Worm (Caenorhabditis elegans) whole organism, L1 larva: ENCODE measurements around the gene egl-9.
A peak's percentile ranks its signal among the peaks of the same experiment; 100 is the strongest.

Source experiments
- C16A3.4 ChIP-seq: fragments of 150-350 bp; optimal IDR thresholded peaks from 2 replicates; lab custom pipeline; 2014; ENCODE audit warnings: missing biosample characterization, missing genetic modification characterization
- Y116A8C.19 ChIP-seq: sonication (generic microtip); optimal IDR thresholded peaks from 2 replicates; lab custom pipeline; 2016; ENCODE audit warnings: missing compliant biosample characterization, missing genetic modification characterization, borderline replicate concordance
- blmp-1 ChIP-seq: fragments of 150-350 bp; optimal IDR thresholded peaks from 2 replicates; lab custom pipeline; 2014; ENCODE audit warnings: missing biosample characterization, missing genetic modification characterization
- ceh-88 ChIP-seq: fragments of 200-800 bp; sonication (Bioruptor generic); IDR thresholded peaks from 2 replicates; pipeline ENCODE4 v1.3.6; 2022; ENCODE audit warnings: missing genetic modification characterization, missing compliant biosample characterization
- ceh-90 ChIP-seq: sonication (generic microtip); optimal IDR thresholded peaks from 2 replicates; lab custom pipeline; 2016; ENCODE audit warnings: missing genetic modification characterization, missing compliant biosample characterization
- ces-1 ChIP-seq: fragments of 150-350 bp; optimal IDR thresholded peaks from 2 replicates; lab custom pipeline; 2014; ENCODE audit warnings: missing biosample characterization, missing genetic modification reagents, missing genetic modification characterization
- dpl-1 ChIP-seq, 3 experiments: fragments of 150-350 bp in 2 of 3; sonication (generic microtip) in 1 of 3; optimal IDR thresholded peaks; 2 replicates each; lab custom pipeline; 2014 to 2017; ENCODE audit warnings: missing biosample characterization in 3 of 3, missing genetic modification characterization in 3 of 3, missing genetic modification reagents in 3 of 3
- dsc-1 ChIP-seq: sonication (generic microtip); optimal IDR thresholded peaks from 2 replicates; lab custom pipeline; 2016; ENCODE audit warnings: mild to moderate bottlenecking, missing genetic modification characterization, missing compliant biosample characterization
- efl-1 ChIP-seq, 4 experiments: fragments of 150-350 bp; optimal IDR thresholded peaks in 3 of 4; peaks in 1 of 4; 1 replicate in 1 of 4; 2 replicates in 3 of 4; lab custom pipeline; 2014; ENCODE audit warnings: missing biosample characterization in 2 of 4, missing genetic modification characterization in 2 of 4, missing genetic modification reagents in 2 of 4
- efl-3 ChIP-seq: fragments of 200-800 bp; sonication (Bioruptor generic); optimal IDR thresholded peaks from 2 replicates; lab custom pipeline; 2018; ENCODE audit warnings: mild to moderate bottlenecking, missing genetic modification characterization, missing compliant biosample characterization
- elt-3 ChIP-seq, 6 experiments: fragments of 150-350 bp in 1 of 6; sonication (generic microtip); optimal IDR thresholded peaks; 2 replicates each; lab custom pipeline; 2017 to 2018; ENCODE audit warnings: missing biosample characterization in 6 of 6, missing genetic modification characterization in 6 of 6, inconsistent platforms in 1 of 6
- fkh-10 ChIP-seq: sonication (generic microtip); optimal IDR thresholded peaks from 2 replicates; lab custom pipeline; 2017; ENCODE audit warnings: missing biosample characterization, missing genetic modification reagents, missing genetic modification characterization
- fkh-4 ChIP-seq: sonication (generic microtip); optimal IDR thresholded peaks from 2 replicates; lab custom pipeline; 2016; ENCODE audit warnings: missing compliant biosample characterization, missing genetic modification characterization, borderline replicate concordance
- fkh-8 ChIP-seq: sonication (generic microtip); optimal IDR thresholded peaks from 2 replicates; lab custom pipeline; 2016; ENCODE audit warnings: mild to moderate bottlenecking, missing genetic modification characterization, missing compliant biosample characterization
- fos-1 ChIP-seq: fragments of 150-350 bp; optimal IDR thresholded peaks from 2 replicates; lab custom pipeline; 2014; ENCODE audit warnings: missing biosample characterization, missing genetic modification characterization
- grh-1 ChIP-seq: fragments of 200-800 bp; sonication (Bioruptor generic); IDR thresholded peaks from 2 replicates; pipeline ENCODE4 v1.3.6; 2022; ENCODE audit warnings: missing genetic modification reagents, missing genetic modification characterization, missing compliant biosample characterization
- hlh-17 ChIP-seq: fragments of 200-800 bp; sonication (Bioruptor generic); optimal IDR thresholded peaks from 2 replicates; lab custom pipeline; 2018; ENCODE audit warnings: missing genetic modification characterization, mild to moderate bottlenecking, missing compliant biosample characterization, moderate library complexity, borderline replicate concordance
- hpl-2 ChIP-seq: fragments of 150-350 bp; optimal IDR thresholded peaks from 2 replicates; lab custom pipeline; 2014; ENCODE audit warnings: missing biosample characterization, missing genetic modification reagents, missing genetic modification characterization
- irx-1 ChIP-seq: sonication (generic microtip); optimal IDR thresholded peaks from 2 replicates; lab custom pipeline; 2016; ENCODE audit warnings: missing genetic modification characterization, missing compliant biosample characterization
- isw-1 ChIP-seq: fragments of 200-800 bp; sonication (Bioruptor generic); IDR thresholded peaks from 2 replicates; pipeline ENCODE4 v1.3.6; 2022; ENCODE audit warnings: missing genetic modification characterization, missing compliant biosample characterization
- jun-1 ChIP-seq: fragments of 150-350 bp; optimal IDR thresholded peaks from 2 replicates; lab custom pipeline; 2014; ENCODE audit warnings: missing biosample characterization, missing genetic modification reagents, missing genetic modification characterization
- lin-14 ChIP-seq: fragments of 200-800 bp; sonication (Bioruptor generic); optimal IDR thresholded peaks from 2 replicates; lab custom pipeline; 2018; ENCODE audit warnings: mild to moderate bottlenecking, missing genetic modification characterization, moderate library complexity, missing compliant biosample characterization
- lin-15B ChIP-seq: fragments of 150-350 bp; sonication (generic microtip); optimal IDR thresholded peaks from 3 replicates; lab custom pipeline; 2014; ENCODE audit warnings: missing biosample characterization, missing genetic modification characterization
- lin-39 ChIP-seq: fragments of 150-350 bp; optimal IDR thresholded peaks from 2 replicates; lab custom pipeline; 2014; ENCODE audit warnings: missing biosample characterization, missing genetic modification reagents, missing genetic modification characterization
- lsy-2 ChIP-seq, 2 experiments: fragments of 150-350 bp; optimal IDR thresholded peaks; 2 replicates each; lab custom pipeline; 2014; ENCODE audit warnings: missing biosample characterization in 2 of 2, missing genetic modification characterization in 2 of 2
- mab-9 ChIP-seq: fragments of 200-800 bp; sonication (Bioruptor generic); IDR thresholded peaks from 2 replicates; pipeline ENCODE4 v1.3.6; 2022; ENCODE audit warnings: missing genetic modification reagents, missing genetic modification characterization, missing compliant biosample characterization
- mep-1 ChIP-seq: fragments of 150-350 bp; optimal IDR thresholded peaks from 2 replicates; lab custom pipeline; 2014; ENCODE audit warnings: missing biosample characterization, missing genetic modification characterization
- nhr-11 ChIP-seq: fragments of 150-350 bp; optimal IDR thresholded peaks from 2 replicates; lab custom pipeline; 2014; ENCODE audit warnings: missing biosample characterization, missing genetic modification characterization
- nhr-237 ChIP-seq: fragments of 150-350 bp; optimal IDR thresholded peaks from 2 replicates; lab custom pipeline; 2014; ENCODE audit warnings: missing biosample characterization, missing genetic modification characterization
- nhr-28 ChIP-seq: fragments of 150-350 bp; optimal IDR thresholded peaks from 2 replicates; lab custom pipeline; 2014; ENCODE audit warnings: missing biosample characterization, missing genetic modification characterization
- nhr-77 ChIP-seq: fragments of 150-350 bp; optimal IDR thresholded peaks from 2 replicates; lab custom pipeline; 2014; ENCODE audit warnings: missing biosample characterization, missing genetic modification characterization
- nhr-90 ChIP-seq: sonication (generic microtip); optimal IDR thresholded peaks from 2 replicates; lab custom pipeline; 2016; ENCODE audit warnings: mild to moderate bottlenecking, missing genetic modification characterization, missing compliant biosample characterization; ENCODE audit not compliant: poor library complexity
- pag-3 ChIP-seq: sonication (generic microtip); optimal IDR thresholded peaks from 2 replicates; lab custom pipeline; 2017; ENCODE audit warnings: missing genetic modification characterization, mild to moderate bottlenecking, missing compliant biosample characterization, antibody characterized with exemption, borderline replicate concordance; ENCODE audit not compliant: insufficient read depth
- pqm-1 ChIP-seq: sonication (generic microtip); optimal IDR thresholded peaks from 3 replicates; lab custom pipeline; 2017; ENCODE audit warnings: missing biosample characterization, missing genetic modification characterization
- skn-1 ChIP-seq: fragments of 150-350 bp; optimal IDR thresholded peaks from 2 replicates; lab custom pipeline; 2014; ENCODE audit warnings: missing biosample characterization, missing genetic modification characterization
- snpc-4 ChIP-seq: fragments of 150-350 bp; optimal IDR thresholded peaks from 2 replicates; lab custom pipeline; 2014; ENCODE audit warnings: missing biosample characterization, missing genetic modification characterization
- snu-23 ChIP-seq: sonication (generic microtip); optimal IDR thresholded peaks from 2 replicates; lab custom pipeline; 2016; ENCODE audit warnings: missing genetic modification characterization, missing compliant biosample characterization
- sptf-1 ChIP-seq: fragments of 150-350 bp; optimal IDR thresholded peaks from 2 replicates; lab custom pipeline; 2014; ENCODE audit warnings: missing biosample characterization, missing genetic modification characterization
- sup-37 ChIP-seq: fragments of 200-800 bp; sonication (Bioruptor generic); optimal IDR thresholded peaks from 2 replicates; lab custom pipeline; 2018; ENCODE audit warnings: mild to moderate bottlenecking, missing genetic modification characterization, missing compliant biosample characterization
- unc-130 ChIP-seq: fragments of 150-350 bp; optimal IDR thresholded peaks from 2 replicates; lab custom pipeline; 2017; ENCODE audit warnings: missing biosample characterization, missing genetic modification characterization, inconsistent platforms
- unc-30 ChIP-seq: sonication (generic microtip); optimal IDR thresholded peaks from 2 replicates; lab custom pipeline; 2017; ENCODE audit warnings: missing biosample characterization, missing genetic modification characterization
- unc-62 ChIP-seq: fragments of 150-350 bp; optimal IDR thresholded peaks from 2 replicates; lab custom pipeline; 2014; ENCODE audit warnings: missing biosample characterization, missing genetic modification reagents, missing genetic modification characterization
- unc-98 ChIP-seq: fragments of 200-800 bp; sonication (Bioruptor generic); IDR thresholded peaks from 2 replicates; pipeline ENCODE4 v1.3.6; 2022; ENCODE audit warnings: missing genetic modification characterization, missing compliant biosample characterization
- vab-15 ChIP-seq: sonication (generic microtip); optimal IDR thresholded peaks from 2 replicates; lab custom pipeline; 2017; ENCODE audit warnings: missing genotype, mild to moderate bottlenecking, missing genetic modification characterization, missing compliant biosample characterization
- ztf-11 ChIP-seq, 2 experiments: sonication (generic microtip); optimal IDR thresholded peaks; 2 replicates each; lab custom pipeline; 2016 to 2017; ENCODE audit warnings: missing genetic modification characterization in 2 of 2, missing biosample characterization in 1 of 2, missing compliant biosample characterization in 1 of 2

The egl-9 gene

DNA sequence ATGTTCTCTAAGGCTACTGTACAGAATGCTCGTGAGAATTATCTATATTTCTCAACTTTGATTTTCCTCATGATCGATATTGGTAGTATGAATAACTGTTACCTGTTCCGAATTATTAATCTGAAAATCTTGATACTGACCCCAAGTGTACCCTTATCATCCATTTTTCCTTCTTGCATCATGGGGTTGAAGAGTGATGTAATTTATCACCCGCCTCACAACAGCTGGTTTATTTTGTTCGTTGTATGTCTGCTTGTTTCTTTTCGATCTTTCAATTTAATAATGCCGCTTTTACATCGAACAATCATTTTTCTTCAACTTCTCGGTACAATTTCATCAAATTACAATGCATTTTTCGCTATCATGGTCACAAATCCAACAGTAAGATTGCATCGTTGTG, 40.5 kb downstream of the egl-9 start, which contains the start of gene C35A5.6 (continued):
- TF ChIP-seq hpl-2 (GFP tag; lab: Kevin White, UChicago) (no peak), nhr-77 (tag; lab: Kevin White, UChicago) (no peak), mep-1 (tag; lab: Kevin White, UChicago) (no peak), unc-62 (GFP tag; lab: Kevin White, UChicago) (no peak), pag-3 (tag; lab: Kevin White, UChicago) (no peak), nhr-90 (no peak), sptf-1 (tag; lab: Kevin White, UChicago) (no peak), efl-3 (GFP tag; lab: Kevin White, UChicago) (no peak), fkh-4 (tag; lab: Kevin White, UChicago) (no peak), lin-39 (tag; lab: Kevin White, UChicago) (no peak)

DNA sequence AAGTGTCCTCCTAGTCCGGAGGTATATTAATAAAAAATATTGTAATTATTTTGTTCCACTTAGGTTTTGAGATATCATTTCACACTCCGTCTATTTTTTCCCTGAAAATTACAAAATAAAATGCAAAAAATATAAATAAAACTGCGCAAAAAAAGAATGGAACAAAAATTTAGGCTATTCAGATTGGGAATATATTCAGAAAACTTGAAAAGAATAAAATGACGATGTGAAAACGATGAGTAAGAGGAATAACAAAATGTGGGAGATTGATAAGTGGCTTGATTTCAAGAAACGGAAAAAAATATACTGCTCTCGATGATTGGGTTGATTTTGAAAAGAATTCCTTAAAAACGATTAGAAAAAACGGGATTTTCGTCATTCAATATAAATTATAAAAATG, 46.0 kb downstream of the egl-9 start, which contains the start of gene dmsr-8:
Gene dmsr-8 (minus strand): TSS at position 101 of the 400 bp plus-strand sequence.
- no peak for TF ChIP-seq elt-3 (tag; optimal IDR thresholded peaks at IDR 0.05; lab: Kevin White, UChicago)
- TF ChIP-seq, all 84 proteins: peak for 0

DNA sequence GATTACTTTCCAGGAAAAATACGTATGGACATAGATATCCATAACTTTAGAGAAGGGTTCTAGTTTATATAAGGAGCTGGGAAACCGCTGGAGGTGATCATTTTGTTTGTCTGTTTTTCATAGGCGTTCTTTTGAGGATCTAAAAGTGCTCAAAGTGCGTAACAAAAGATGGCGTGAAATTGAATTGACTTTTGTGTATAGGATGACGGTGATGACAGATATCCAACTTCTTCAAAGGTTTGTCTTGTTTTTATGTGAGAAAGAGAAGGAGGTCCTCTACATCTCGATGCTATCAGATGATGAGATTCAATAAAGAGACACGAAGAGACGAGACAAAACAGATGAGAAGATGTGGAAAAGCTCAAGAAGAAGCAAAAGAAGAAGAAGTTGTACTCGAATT, 48.4 kb downstream of the egl-9 start:
- TF ChIP-seq lin-14 (GFP tag; lab: Kevin White, UChicago) (peak; percentile 24), lin-15B (tag; lab: Kevin White, UChicago) (no peak), fkh-10 (GFP tag; lab: Kevin White, UChicago) (peak; percentile 51), pqm-1 (tag; lab: Kevin White, UChicago) (no peak), blmp-1 (no peak), hlh-17 (no peak), fos-1 (tag; lab: Kevin White, UChicago) (no peak), efl-1 (optimal IDR thresholded peaks at IDR 0.05; lab: Kevin White, UChicago) (no peak), efl-1 (GFP tag; optimal IDR thresholded peaks at IDR 0.05 in 1 of 2; lab: Kevin White, UChicago) (no peak), snpc-4 (tag; lab: Kevin White, UChicago) (no peak), ceh-88 (GFP tag; lab: Robert Waterston, UW) (no peak), unc-130 (tag; lab: Kevin White, UChicago) (no peak), mep-1 (tag; lab: Kevin White, UChicago) (no peak), snu-23 (GFP tag; lab: Kevin White, UChicago) (no peak)

DNA sequence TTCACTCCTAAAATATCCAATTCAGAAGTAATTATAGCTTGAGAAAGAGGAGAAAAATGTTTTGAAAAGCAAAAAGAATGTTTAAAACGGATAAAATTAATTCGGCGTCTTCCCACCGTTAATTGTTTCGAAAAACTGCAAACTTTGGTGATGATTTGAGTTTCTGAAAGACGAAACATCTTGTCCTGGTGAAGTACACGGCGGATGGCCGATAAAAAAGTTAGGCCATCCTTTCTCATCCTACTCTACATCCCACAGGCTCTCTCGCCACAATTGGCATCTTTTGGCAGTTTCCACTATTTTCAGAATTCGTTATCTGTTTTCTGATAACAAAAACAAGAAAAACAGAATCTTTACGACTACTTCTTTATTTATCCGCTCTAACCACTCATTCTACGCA, 57.6 kb downstream of the egl-9 start, which contains the start of the genes C35A5.8 and hda-11:
Gene C35A5.8 (minus strand): TSS at position 7 of the 400 bp plus-strand sequence.
Gene hda-11 (plus strand): TSS at position 283 of the 400 bp plus-strand sequence.
- TF ChIP-seq lin-14 (GFP tag; lab: Kevin White, UChicago) (peak; percentile 74), C16A3.4 (tag; lab: Kevin White, UChicago) (peak; percentile 46), sptf-1 (tag; lab: Kevin White, UChicago) (no peak), irx-1 (peak; percentile 93), grh-1 (GFP tag; lab: Robert Waterston, UW) (peak; percentile 59), nhr-28 (no peak), ceh-90 (tag; lab: Kevin White, UChicago) (peak; percentile 94), lsy-2 (tag; optimal IDR thresholded peaks at IDR 0.05; lab: Kevin White, UChicago) (peak; percentile 54 to 61), mab-9 (GFP tag; lab: Robert Waterston, UW) (peak; percentile 70), skn-1 (peak; percentile 52), unc-30 (no peak), nhr-237 (no peak), ces-1 (GFP tag; lab: Kevin White, UChicago) (no peak), unc-130 (tag; lab: Kevin White, UChicago) (peak; percentile 51), fkh-10 (GFP tag; lab: Kevin White, UChicago) (no peak), vab-15 (tag; lab: Kevin White, UChicago) (no peak), Y116A8C.19 (peak; percentile 65), jun-1 (tag; lab: Kevin White, UChicago) (no peak), snu-23 (GFP tag; lab: Kevin White, UChicago) (peak; percentile 86), sup-37 (GFP tag; lab: Kevin White, UChicago) (peak; percentile 20), isw-1 (GFP tag; lab: Robert Waterston, UW) (peak; percentile 77), ztf-11 (tag; optimal IDR thresholded peaks at IDR 0.05; lab: Kevin White, UChicago) (peak in 1 of 2 experiments; percentile 94), nhr-77 (tag; lab: Kevin White, UChicago) (no peak), unc-98 (GFP tag; lab: Robert Waterston, UW) (peak; percentile 79), nhr-11 (tag; lab: Kevin White, UChicago) (no peak), efl-3 (GFP tag; lab: Kevin White, UChicago) (peak; percentile 41), lin-39 (tag; lab: Kevin White, UChicago) (peak; percentile 58), dsc-1 (tag; lab: Kevin White, UChicago) (peak; percentile 88), dpl-1 (GFP tag; optimal IDR thresholded peaks at IDR 0.05; lab: Kevin White, UChicago) (peak; percentile 64 to 75 (median 71)), fkh-8 (peak; percentile 66)
